Fruit fly (Drosophila melanogaster): ENCODE results near the gene PVRAP.

PVRAP gene

dm6 chr3L:6059062-6059708 lies 62.2 kb downstream of the PVRAP start, which contains the start of gene CG6592 (continued):
- TF ChIP-seq CG15269 (tag; optimal IDR thresholded peaks at IDR 0.05), result no peak
- no peak for TF ChIP-seq CG7745 (tag; optimal IDR thresholded peaks at IDR 0.05)
- no peak for TF ChIP-seq rib (GFP tag; IDR thresholded peaks at IDR 0.05)
- no peak for TF ChIP-seq CG12299 (tag; optimal IDR thresholded peaks at IDR 0.05)
- TF ChIP-seq CG17568 (GFP tag; optimal IDR thresholded peaks at IDR 0.05), result peak; percentile 24
- peak; percentile 36; the same call in 1 of the 3 replicates for TF ChIP-seq Opbp (GFP tag; IDR thresholded peaks at IDR 0.05; ENCODE audit: partially characterized antibody)
- peak; percentile 82 for TF ChIP-seq ac (GFP tag; optimal IDR thresholded peaks at IDR 0.05)
- peak; percentile 68 for TF ChIP-seq Kr (GFP tag; optimal IDR thresholded peaks at IDR 0.05)
- TF ChIP-seq unpg (GFP tag; optimal IDR thresholded peaks at IDR 0.05), result peak; percentile 18
- TF ChIP-seq eve (GFP tag; optimal IDR thresholded peaks at IDR 0.05), result no peak
- TF ChIP-seq CG12942 (GFP tag; optimal IDR thresholded peaks at IDR 0.05), result peak; percentile 14
- peak; percentile 24 for TF ChIP-seq CG11398 (GFP tag; optimal IDR thresholded peaks at IDR 0.05)
- 0 out of 3 replicates have a peak, but pooled peaks have one; percentile 25 for TF ChIP-seq so (GFP tag; IDR thresholded peaks at IDR 0.05)
- TF ChIP-seq Ptx1 (GFP tag; IDR thresholded peaks at IDR 0.05), result no peak
- no peak for TF ChIP-seq lbe (GFP tag; optimal IDR thresholded peaks at IDR 0.05)
- TF ChIP-seq ash1 (GFP tag; optimal IDR thresholded peaks at IDR 0.05), result no peak
- TF ChIP-seq CG12236 (GFP tag; optimal IDR thresholded peaks at IDR 0.05), result peak; percentile 44
- no peak for TF ChIP-seq da (GFP tag; optimal IDR thresholded peaks at IDR 0.05)
- TF ChIP-seq CG11695 (GFP tag; IDR thresholded peaks at IDR 0.05), result no peak
- no peak for TF ChIP-seq CG17186 (GFP tag; optimal IDR thresholded peaks at IDR 0.05)
- peak; percentile 61; the same call in 1 of the 3 replicates for TF ChIP-seq zfh1 (GFP tag; IDR thresholded peaks at IDR 0.05)
- peak; percentile 11 for TF ChIP-seq BEAF-32 (GFP tag; optimal IDR thresholded peaks at IDR 0.05)
- TF ChIP-seq tgo (GFP tag; IDR thresholded peaks at IDR 0.05), result no peak
- TF ChIP-seq btn (GFP tag; optimal IDR thresholded peaks at IDR 0.05), result no peak
- TF ChIP-seq Bgb (GFP tag; IDR thresholded peaks at IDR 0.05; ENCODE audit: partially characterized antibody), result no peak
- no peak for TF ChIP-seq danr (GFP tag; IDR thresholded peaks at IDR 0.05)
- TF ChIP-seq pnt (GFP tag; optimal IDR thresholded peaks at IDR 0.05), result no peak
- TF ChIP-seq cwo (GFP tag; optimal IDR thresholded peaks at IDR 0.05), result no peak
- no peak for TF ChIP-seq HHEX (GFP tag; optimal IDR thresholded peaks at IDR 0.05)
- TF ChIP-seq chinmo (GFP tag; IDR thresholded peaks at IDR 0.05; ENCODE audit: partially characterized antibody), result no peak
- TF ChIP-seq pb (GFP tag; optimal IDR thresholded peaks at IDR 0.05), result no peak
- TF ChIP-seq CG9817 (tag; optimal IDR thresholded peaks at IDR 0.05), result peak; percentile 12
- TF ChIP-seq al (GFP tag; IDR thresholded peaks at IDR 0.05), result no peak
- 0 out of 2 replicates have a peak, but pooled peaks have one; percentile 33 for TF ChIP-seq sim (GFP tag; IDR thresholded peaks at IDR 0.05)
- no peak for TF ChIP-seq bab2 (GFP tag; optimal IDR thresholded peaks at IDR 0.05)
- no peak for TF ChIP-seq CG4360 (GFP tag; IDR thresholded peaks at IDR 0.05)
- no peak for TF ChIP-seq CG13123 (GFP tag; optimal IDR thresholded peaks at IDR 0.05)
- peak; percentile 14 for TF ChIP-seq her (GFP tag; optimal IDR thresholded peaks at IDR 0.05)
- TF ChIP-seq CG4854 (GFP tag; optimal IDR thresholded peaks at IDR 0.05), result no peak
- no peak for TF ChIP-seq Lpt (GFP tag; optimal IDR thresholded peaks at IDR 0.05)
- peak; percentile 66 for TF ChIP-seq CG17385 (GFP tag; optimal IDR thresholded peaks at IDR 0.05)
- peak; percentile 62 for TF ChIP-seq CG10209 (GFP tag; optimal IDR thresholded peaks at IDR 0.05)
- no peak for TF ChIP-seq CG17912 (GFP tag; optimal IDR thresholded peaks at IDR 0.05)
- TF ChIP-seq pho (GFP tag; optimal IDR thresholded peaks at IDR 0.05), result no peak
- no peak for TF ChIP-seq schlank (tag; optimal IDR thresholded peaks at IDR 0.05)
- no peak for TF ChIP-seq sug (tag; optimal IDR thresholded peaks at IDR 0.05)
- no peak; the same call in 2 of the 3 replicates for TF ChIP-seq CG17361 (GFP tag; IDR thresholded peaks at IDR 0.05)
- TF ChIP-seq knrl (GFP tag; IDR thresholded peaks at IDR 0.05; ENCODE audit: partially characterized antibody), result peak; percentile 38; the same call in 1 of the 3 replicates
- TF ChIP-seq D19A (tag; optimal IDR thresholded peaks at IDR 0.05), result no peak
- TF ChIP-seq ewg (GFP tag; optimal IDR thresholded peaks at IDR 0.05), result peak; percentile 87

All from whole organism, embryonic.